Fruit fly (Drosophila melanogaster) whole organism, wandering third instar larva: Measurements from ENCODE around the gene CG12971.
A peak's percentile ranks its signal among the peaks of the same experiment; 100 is the strongest.

ENCODE experiments used
- Myc ChIP-seq: fragments of >200 bp; optimal IDR thresholded peaks from 2 replicates; lab custom pipeline; 2017
- Vsx2 ChIP-seq: fragments of 200-300, 225-300 bp; sonication (Bioruptor generic); optimal IDR thresholded peaks from 2 replicates; lab custom pipeline; 2018; ENCODE audit warnings: missing biosample characterization, missing genetic modification characterization; ENCODE audit not compliant: partially characterized antibody
- dmrt93B ChIP-seq: fragments of 200-800 bp; sonication (Bioruptor generic); optimal IDR thresholded peaks from 2 replicates; lab custom pipeline; 2018; ENCODE audit warnings: missing biosample characterization, mild to moderate bottlenecking, missing genetic modification characterization
- fru ChIP-seq: fragments of 200-800 bp; sonication (Bioruptor generic); optimal IDR thresholded peaks from 3 replicates; lab custom pipeline; 2016; ENCODE audit warnings: missing biosample characterization, mild to moderate bottlenecking, missing genetic modification characterization
- h ChIP-seq: fragments of 200-800 bp; sonication (Bioruptor generic); optimal IDR thresholded peaks from 3 replicates; lab custom pipeline; 2016; ENCODE audit warnings: missing biosample characterization, mild to moderate bottlenecking, missing genetic modification characterization
- psq ChIP-seq: fragments of 200-800 bp; sonication (Bioruptor generic); optimal IDR thresholded peaks from 3 replicates; lab custom pipeline; 2017; ENCODE audit warnings: missing biosample characterization, mild to moderate bottlenecking, missing genetic modification characterization, moderate library complexity
- sv ChIP-seq: fragments of 200-800 bp; sonication (Bioruptor generic); optimal IDR thresholded peaks from 3 replicates; lab custom pipeline; 2016; ENCODE audit warnings: missing biosample characterization, missing genetic modification characterization

- peak; percentile 9 for TF ChIP-seq fru (GFP tag; lab: Kevin White, UChicago)
- TF ChIP-seq h (GFP tag; lab: Kevin White, UChicago), result no peak
- TF ChIP-seq dmrt93B, result no peak
- no peak for TF ChIP-seq Myc (lab: Kevin White, UChicago)
- peak; percentile 20 for TF ChIP-seq psq
- TF ChIP-seq sv, result no peak
- TF ChIP-seq Vsx2 (GFP tag; lab: Kevin White, UChicago), result no peak
These were observed 33.5 kb upstream of the CG12971 start for dm6 chr3L:21389758-21390157.
